Fruit fly (Drosophila melanogaster): ENCODE results near the gene eIF2D.

Gene eIF2D

DNA sequence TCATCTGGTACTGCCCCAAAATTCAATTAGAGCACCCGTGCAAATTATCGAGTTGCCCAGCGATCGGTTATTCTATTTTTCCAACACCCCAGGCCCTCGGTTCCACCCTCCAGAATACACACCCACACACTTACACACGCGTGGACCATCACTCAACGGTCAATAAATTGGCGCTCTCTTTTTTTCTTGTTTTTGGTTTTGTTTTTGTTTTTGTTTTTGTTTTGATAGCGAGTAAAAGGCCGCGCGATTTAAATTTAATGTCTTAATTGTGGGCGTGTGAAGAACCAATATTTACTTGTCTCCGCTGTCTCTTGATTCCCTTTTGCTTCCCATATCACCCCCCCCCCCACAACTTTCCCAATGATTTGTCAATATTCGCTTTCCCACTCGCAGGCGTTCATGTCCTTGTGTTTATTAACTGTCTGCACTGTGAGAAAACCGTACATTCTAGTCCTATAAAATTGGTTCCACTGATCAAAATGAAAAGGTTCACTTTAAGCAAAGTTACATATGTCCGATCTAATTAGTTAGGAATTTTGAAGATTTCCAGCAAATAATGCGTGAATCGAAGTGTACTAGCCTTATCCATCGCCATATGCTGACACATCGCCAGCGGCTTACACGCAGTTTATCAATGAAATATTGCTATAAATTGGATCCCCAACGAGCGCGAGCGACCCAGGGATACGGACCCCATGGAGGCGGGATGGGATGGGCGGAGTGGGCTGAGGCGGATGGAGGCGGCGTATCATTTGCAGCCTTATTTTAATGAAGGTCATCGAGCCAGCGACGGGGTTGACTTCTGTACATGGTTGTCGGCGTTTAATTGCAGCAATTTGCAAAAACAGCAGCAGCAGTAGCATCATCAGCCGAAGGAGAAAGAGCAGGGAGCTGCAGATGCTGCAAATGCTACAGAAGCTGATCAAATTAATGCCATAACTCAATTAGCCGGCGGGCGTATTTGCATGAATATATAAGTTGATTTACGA lies 11.5 kb downstream of the eIF2D start:
- TF ChIP-seq CTCF (optimal IDR thresholded peaks at IDR 0.05) (no peak), CG8478 (optimal IDR thresholded peaks at IDR 0.05) (no peak)

DNA sequence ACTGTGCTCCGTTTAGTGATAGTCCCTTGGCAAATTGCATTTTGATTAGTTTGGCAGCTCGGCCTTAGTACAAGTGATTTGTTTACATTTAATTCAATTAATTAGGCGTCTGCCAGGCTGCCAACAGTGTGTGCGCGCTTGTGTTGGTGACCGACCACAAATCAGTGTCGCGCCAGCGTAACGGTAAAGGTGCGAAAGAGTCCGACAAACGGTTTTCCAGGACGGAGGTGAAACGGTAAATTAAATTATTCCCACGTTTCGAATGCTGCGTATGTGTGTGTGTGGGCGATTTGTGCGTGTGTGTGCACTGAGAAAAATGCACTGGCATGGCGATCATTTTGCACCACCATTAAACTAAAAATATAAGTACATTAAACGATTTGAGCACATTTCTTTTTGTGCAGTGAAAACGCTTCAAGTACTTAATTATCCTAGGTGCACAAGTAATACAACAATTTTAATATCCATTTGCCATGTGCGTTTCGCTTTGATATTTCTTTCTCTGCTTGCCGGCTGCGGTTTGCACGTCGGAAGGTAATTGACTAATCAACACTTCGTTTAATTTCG lies 12.6 kb downstream of the eIF2D start:
- TF ChIP-seq CG8478 (optimal IDR thresholded peaks at IDR 0.05) (no peak), CTCF (optimal IDR thresholded peaks at IDR 0.05) (no peak)

DNA sequence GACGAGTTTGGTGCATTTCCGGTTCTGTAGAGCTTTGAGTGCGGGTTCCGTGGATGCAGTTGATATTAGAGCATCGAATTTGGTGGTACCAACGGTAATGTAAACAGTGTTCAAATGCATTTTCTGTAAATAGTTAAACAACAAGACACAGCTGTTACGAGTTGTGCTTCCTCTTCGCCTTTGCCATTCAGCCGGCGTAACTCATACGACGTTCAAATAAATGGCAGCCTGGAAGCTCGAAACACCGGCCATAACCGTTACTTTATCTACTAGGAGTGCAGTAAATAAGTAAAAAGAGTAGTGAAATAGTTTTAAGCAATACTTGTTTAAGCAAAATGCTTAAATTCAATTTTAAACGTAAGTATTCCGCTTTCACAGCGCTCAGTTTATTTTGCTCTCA lies 13.2 kb downstream of the eIF2D start, which contains the start of the genes Alg13 and superdeath:
Gene Alg13, minus strand, starts transcription at position 167 of the 400 bp plus-strand sequence.
Gene superdeath, plus strand, starts transcription at position 256 of the 400 bp plus-strand sequence.
- TF ChIP-seq CTCF (optimal IDR thresholded peaks at IDR 0.05) = no peak
- TF ChIP-seq CG8478 (optimal IDR thresholded peaks at IDR 0.05) = no peak

DNA sequence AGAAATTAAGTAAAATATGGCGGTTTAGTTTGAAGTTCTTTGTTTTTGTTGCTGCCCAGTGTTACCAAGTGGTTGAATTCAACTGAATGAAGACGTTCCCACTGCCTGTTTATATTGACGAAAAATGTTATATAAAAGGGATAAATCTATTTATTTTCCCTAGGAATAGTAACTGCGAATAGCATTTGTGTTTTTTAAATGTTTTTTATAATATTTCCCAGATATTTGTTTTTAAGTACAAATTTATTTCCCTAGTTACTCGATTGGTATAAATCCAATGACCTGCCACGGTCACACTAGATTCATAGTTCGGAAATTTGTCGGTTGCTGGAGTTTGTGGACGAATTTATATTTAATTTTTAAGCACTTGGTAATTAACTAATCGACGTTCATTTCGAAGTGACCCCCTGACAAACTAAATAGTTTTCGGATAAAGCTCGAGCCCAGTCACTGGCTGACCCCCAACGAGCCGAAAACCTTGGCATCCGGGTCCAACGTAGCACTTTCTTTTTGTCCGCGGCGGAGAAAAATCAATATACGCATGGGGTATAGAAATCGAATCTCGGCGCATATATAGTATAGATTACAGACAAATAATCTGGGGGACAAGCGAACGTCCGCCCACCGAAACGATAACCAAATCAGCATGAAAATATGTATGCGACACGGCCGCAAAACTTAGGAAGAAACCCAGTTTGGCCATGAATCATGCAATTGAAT lies 20.5 kb downstream of the eIF2D start, which contains the start of the genes dgt6 and Vha100-1:
Gene dgt6, minus strand, starts transcription at position 71 of the 720 bp plus-strand sequence.
Gene Vha100-1, plus strand, starts transcription at position 292 of the 720 bp plus-strand sequence.
- TF ChIP-seq CG8478 (optimal IDR thresholded peaks at IDR 0.05) (no peak), CTCF (optimal IDR thresholded peaks at IDR 0.05) (peak in 1 of 2 experiments; percentile 31)

DNA sequence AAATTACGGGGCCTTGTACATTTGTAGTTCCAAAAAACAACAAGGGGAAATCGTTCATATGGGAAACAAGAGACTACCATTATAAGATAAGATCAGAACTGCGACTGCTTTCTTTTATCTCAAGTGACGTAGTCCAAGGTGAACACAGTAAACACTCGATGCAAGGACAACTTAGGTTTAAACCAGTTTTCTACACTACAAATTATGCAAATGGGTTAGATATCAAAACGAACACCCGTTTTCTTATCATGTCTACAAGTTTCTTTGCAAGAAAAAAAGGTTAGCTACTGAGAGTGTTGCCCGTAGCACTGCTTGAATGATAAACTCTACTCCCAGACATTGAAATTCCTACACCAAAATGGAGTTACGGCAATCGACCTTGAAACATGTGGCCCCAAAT lies 27.5 kb downstream of the eIF2D start:
- TF ChIP-seq CG8478 (optimal IDR thresholded peaks at IDR 0.05) (no peak), CTCF (optimal IDR thresholded peaks at IDR 0.05) (no peak)

DNA sequence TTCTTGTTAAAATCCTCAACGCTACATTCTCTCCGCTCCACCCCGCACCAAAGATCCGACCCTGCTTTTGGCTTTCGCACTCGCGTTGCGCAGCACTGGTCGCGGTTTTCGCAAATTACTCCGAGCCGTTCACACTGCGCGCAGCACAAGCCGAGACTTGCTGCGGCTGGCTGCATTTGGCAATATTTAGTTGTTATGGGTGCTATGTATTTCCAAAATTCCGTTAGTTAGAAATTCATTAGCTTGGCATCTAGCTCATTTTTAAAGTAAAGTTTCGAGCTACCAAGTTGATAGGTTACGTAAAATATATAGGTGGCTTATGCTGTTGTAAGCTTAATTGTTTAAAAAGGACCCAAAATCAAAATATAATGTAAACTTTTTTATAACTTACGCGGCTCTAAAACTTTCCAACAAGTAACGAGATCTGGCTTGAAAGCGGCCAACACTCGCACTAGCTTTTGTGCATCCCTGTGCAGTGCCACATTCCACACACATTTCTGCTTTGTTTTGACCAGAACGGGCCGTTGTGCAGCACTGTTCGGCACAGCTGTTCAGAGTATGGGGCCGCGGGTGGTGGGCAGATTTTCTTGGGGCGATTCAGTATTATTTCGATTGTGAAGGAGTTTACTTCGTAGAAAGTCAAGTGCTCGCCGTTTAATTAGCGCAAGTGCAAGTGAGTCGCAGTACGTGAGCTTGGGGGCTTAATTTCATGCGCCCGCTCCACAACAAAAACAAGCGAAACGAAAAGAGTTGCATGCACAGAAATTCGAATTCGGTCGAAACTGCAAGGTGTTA lies 28.6 kb downstream of the eIF2D start, which contains the start of the genes yem and Ctl2:
Gene yem, minus strand, starts transcription at position 63 of the 795 bp plus-strand sequence.
Gene Ctl2, plus strand, starts transcription at position 554 of the 795 bp plus-strand sequence.
- TF ChIP-seq CG8478 (optimal IDR thresholded peaks at IDR 0.05) (no peak), CTCF (optimal IDR thresholded peaks at IDR 0.05) (no peak)

DNA sequence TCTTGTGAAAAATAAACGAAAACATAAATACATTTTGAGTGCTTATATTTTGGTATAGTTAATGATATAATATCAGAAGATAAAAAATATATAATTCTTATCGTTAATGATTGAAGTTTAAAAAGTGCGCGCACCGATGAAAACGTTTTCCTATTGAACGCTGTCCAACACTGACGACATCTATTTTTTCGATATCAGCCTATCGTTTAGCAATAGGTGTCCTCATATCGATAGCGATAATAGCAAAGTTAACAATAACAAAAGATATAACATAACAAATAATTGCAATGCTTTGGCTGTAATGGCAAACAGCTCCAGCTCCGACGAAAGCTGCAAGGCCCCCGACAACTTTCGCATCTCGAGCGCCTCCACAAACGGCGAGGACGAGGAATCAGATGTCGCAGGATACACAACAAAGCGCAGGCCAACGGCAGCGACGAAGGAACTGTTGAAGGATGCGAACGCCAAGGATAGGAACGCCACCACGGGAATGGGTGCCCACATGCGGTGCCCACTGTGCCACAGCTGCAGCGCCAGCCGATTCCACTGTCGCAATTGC lies 35.3 kb downstream of the eIF2D start, which contains the start of gene Atg14:
Gene Atg14, plus strand, starts transcription at position 225 of the 559 bp plus-strand sequence.
- TF ChIP-seq CG8478 (optimal IDR thresholded peaks at IDR 0.05) (no peak), CTCF (optimal IDR thresholded peaks at IDR 0.05) (no peak)

DNA sequence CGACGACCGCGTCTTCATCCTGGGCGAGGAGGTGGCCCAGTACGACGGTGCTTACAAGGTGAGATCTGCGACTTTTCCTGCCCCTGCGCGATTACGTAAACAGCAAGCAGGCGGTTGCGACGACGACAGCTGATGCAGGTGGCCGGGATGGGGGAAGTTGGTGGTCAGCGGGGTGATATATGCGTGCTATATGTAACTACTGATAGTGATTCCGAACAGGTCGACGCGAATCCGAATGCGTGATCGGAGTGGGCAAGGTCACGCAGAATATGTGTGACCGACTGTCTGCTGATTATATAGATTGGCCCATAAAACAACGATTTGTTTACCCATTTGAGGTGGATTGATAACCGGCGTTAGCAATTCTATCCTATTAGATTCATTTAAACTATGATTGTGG lies 38.2 kb downstream of the eIF2D start:
- TF ChIP-seq CTCF (optimal IDR thresholded peaks at IDR 0.05) (no peak), CG8478 (optimal IDR thresholded peaks at IDR 0.05) (no peak)

DNA sequence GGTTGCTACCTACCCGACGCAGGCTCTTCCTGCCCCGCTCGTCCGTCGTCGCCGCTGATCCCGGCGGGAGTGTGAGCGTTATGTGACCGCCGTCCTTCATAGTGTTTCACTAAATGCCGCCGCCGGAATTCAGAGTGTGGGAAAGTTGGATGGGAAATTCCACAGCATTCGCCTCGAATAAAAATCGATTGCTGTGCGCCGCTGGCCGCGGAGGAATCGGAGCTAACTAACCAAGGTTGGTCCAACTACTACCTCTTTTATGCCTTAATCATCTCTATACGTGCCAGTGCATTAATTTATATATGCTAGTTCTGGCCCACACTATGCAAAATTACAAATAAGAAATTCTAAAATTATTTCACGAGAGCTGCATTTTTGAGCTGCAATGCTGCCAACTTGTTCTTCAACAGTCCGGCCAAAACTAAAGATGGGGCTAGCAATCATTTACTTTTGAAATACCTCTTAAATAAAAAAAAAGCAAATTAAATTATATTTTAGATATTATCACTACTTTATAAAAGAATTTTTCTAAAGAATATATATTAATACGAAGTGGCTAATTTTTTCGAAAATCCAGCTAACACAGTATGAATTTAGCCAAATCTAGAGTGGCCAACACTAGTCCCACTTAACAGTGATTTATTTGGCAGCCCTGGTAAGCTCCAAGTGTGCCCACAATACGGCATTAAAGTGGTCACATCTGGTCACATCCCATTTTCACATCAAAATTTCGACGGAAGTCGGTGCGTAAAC lies 39.0 kb downstream of the eIF2D start, which contains the start of the genes alpha-Man-Ib and Pdhb:
Gene alpha-Man-Ib, minus strand, starts transcription at position 425 of the 753 bp plus-strand sequence.
Gene Pdhb, plus strand, starts transcription at position 674 of the 753 bp plus-strand sequence.
- TF ChIP-seq CG8478 (optimal IDR thresholded peaks at IDR 0.05) = no peak
- TF ChIP-seq CTCF (optimal IDR thresholded peaks at IDR 0.05) = no peak

DNA sequence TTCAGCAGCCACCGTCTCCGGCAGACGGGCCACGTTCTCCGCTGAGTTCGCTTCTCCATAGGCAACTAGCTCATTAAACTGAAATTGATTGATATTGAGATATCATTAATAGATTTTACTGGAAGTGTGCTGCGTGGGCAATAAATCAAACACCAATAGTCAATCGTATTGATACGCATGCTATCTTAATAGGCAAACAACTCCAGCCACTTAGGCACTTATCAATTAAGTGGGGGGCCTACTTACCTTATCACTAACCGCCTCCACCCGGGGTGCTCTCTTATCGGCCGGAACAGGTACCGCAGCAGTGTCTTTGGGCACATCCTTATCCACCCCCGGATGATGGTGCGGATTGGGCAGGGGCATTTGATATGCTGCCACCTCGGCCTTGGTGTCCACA lies 39.8 kb downstream of the eIF2D start:
- TF ChIP-seq CTCF (optimal IDR thresholded peaks at IDR 0.05) (no peak), CG8478 (optimal IDR thresholded peaks at IDR 0.05) (no peak)

DNA sequence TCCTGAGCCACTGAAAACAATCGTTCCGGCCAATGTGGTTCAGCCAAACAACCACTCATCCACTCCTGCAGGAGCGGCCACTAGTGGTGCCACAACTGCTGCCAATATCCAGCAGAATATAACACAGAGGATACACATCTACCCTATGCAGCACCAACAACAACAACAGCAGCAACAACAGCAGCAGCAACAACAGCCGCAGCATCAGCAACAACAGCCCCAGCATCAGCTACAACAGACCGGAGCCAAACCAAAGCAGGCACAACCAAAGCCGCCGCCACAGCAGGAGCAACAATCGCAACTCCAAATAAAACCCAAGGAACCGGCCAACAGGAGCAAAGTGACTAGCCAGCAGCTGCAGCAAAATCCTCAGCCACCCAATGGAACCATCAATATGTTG lies 48.4 kb downstream of the eIF2D start:
- TF ChIP-seq CTCF (optimal IDR thresholded peaks at IDR 0.05) = no peak
- TF ChIP-seq CG8478 (optimal IDR thresholded peaks at IDR 0.05) = no peak
